Worm (Caenorhabditis elegans): ENCODE measurements around the gene clec-161.

- TF ChIP-seq cog-1 (tag; optimal IDR thresholded peaks at IDR 0.05) = no peak
- no peak for TF ChIP-seq ztf-23 (GFP tag; IDR thresholded peaks at IDR 0.05)
- no peak for TF ChIP-seq tab-1 (GFP tag; IDR thresholded peaks at IDR 0.05)
- TF ChIP-seq flt-1 (GFP tag; IDR thresholded peaks at IDR 0.05) = no peak
- TF ChIP-seq T22C8.4 (GFP tag; IDR thresholded peaks at IDR 0.05) = no peak
- no peak for TF ChIP-seq ref-1 (GFP tag; conservative IDR thresholded peaks at IDR 0.05)
- no peak for TF ChIP-seq med-1 (GFP tag; optimal IDR thresholded peaks at IDR 0.05; ENCODE audit: insufficient read depth)
- TF ChIP-seq klf-2 (GFP tag; conservative IDR thresholded peaks at IDR 0.05) = no peak
Observed at ce11 chrIII:9608650-9609049, at the start of gene clec-161.
